Worm (Caenorhabditis elegans): ENCODE data around the gene E02C12.6.

DNA sequence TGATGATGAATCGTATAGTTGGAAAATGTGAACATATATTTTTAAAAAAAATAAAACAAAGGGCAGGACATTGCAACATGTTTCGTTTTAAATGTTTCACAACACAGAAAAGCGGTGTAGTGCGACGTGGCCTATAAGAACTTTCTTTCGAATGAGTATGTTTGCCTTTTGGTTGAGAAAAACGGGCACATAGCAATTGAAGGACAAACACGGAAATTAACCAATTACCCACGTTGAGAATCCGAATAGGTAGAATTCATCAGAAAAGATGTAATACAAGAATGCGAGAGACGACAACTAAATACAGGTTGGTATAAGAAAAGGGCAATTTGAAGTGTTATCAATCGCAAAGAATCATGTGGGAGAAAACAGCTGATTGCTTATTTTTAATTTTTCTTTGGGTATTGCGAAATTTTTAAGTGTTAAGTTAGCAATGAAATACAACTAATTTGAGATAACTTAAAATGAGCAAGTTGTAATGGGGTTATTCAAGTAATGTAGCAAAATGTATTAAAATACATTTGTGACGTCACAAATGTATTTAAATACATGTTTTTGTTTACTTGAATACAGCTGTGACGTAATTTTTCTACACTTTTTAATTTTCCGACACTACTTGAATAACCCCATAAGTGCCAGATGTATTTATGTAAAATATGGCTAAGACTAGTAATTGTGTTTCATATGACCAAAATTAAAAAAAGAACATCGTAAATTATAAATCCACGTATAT, 37.4 kb downstream of the E02C12.6 start, which contains the start of gene acl-14:
- TF ChIP-seq W03F9.2 (tag; optimal IDR thresholded peaks at IDR 0.05), result no peak
- TF ChIP-seq him-1 (tag; optimal IDR thresholded peaks at IDR 0.05), result no peak
- TF ChIP-seq dao-5 (tag; optimal IDR thresholded peaks at IDR 0.05), result no peak
